Worm (Caenorhabditis elegans) whole organism, L2 larva: ENCODE data around the gene F32A5.4.

Source experiments
- R02D3.7 ChIP-seq: fragments of 150-350 bp; optimal IDR thresholded peaks from 2 replicates; lab custom pipeline; 2014; ENCODE audit warnings: missing biosample characterization, missing genetic modification characterization
- ZK546.5 ChIP-seq: sonication (generic microtip); optimal IDR thresholded peaks from 2 replicates; lab custom pipeline; 2017; ENCODE audit warnings: missing biosample characterization, missing genetic modification characterization
- aly-2 ChIP-seq: fragments of 150-350 bp; optimal IDR thresholded peaks from 2 replicates; lab custom pipeline; 2014; ENCODE audit warnings: missing biosample characterization, missing genetic modification characterization
- fos-1 ChIP-seq: fragments of 150-350 bp; optimal IDR thresholded peaks from 2 replicates; lab custom pipeline; 2014; ENCODE audit warnings: missing biosample characterization, missing genetic modification characterization
- lsy-2 ChIP-seq, 2 experiments: fragments of 150-350 bp in 1 of 2; sonication (generic microtip) in 1 of 2; optimal IDR thresholded peaks; 2 replicates each; lab custom pipeline; 2014 to 2017; ENCODE audit warnings: missing biosample characterization in 2 of 2, missing genetic modification characterization in 2 of 2
- nhr-11 ChIP-seq: fragments of 150-350 bp; optimal IDR thresholded peaks from 2 replicates; lab custom pipeline; 2014; ENCODE audit warnings: missing biosample characterization, missing genetic modification characterization
- nhr-237 ChIP-seq: fragments of 150-350 bp; optimal IDR thresholded peaks from 2 replicates; lab custom pipeline; 2014; ENCODE audit warnings: missing biosample characterization, missing genetic modification characterization
- nhr-25 ChIP-seq: fragments of 150-350 bp; sonication (generic microtip); optimal IDR thresholded peaks from 3 replicates; lab custom pipeline; 2014; ENCODE audit warnings: missing biosample characterization, missing genetic modification characterization
- snpc-4 ChIP-seq: fragments of 150-350 bp; optimal IDR thresholded peaks from 2 replicates; lab custom pipeline; 2014; ENCODE audit warnings: missing biosample characterization, missing genetic modification characterization
- unc-62 ChIP-seq: fragments of 150-350 bp; optimal IDR thresholded peaks from 2 replicates; lab custom pipeline; 2014; ENCODE audit warnings: missing biosample characterization, missing genetic modification reagents, missing genetic modification characterization
- zag-1 ChIP-seq: fragments of 150-350 bp; optimal IDR thresholded peaks from 2 replicates; lab custom pipeline; 2014; ENCODE audit warnings: missing biosample characterization, missing genetic modification characterization
- ztf-1 ChIP-seq: fragments of 200-800 bp; sonication (Bioruptor generic); conservative IDR thresholded peaks from 2 replicates; pipeline ENCODE4 v1.3.6; 2022; ENCODE audit warnings: missing genetic modification characterization, missing compliant biosample characterization
- ztf-11 ChIP-seq: sonication (generic microtip); optimal IDR thresholded peaks from 2 replicates; lab custom pipeline; 2017; ENCODE audit warnings: missing biosample characterization, missing genetic modification characterization
- ztf-4 ChIP-seq: fragments of 150-350 bp; optimal IDR thresholded peaks from 2 replicates; lab custom pipeline; 2014; ENCODE audit warnings: missing biosample characterization, missing genetic modification characterization

DNA sequence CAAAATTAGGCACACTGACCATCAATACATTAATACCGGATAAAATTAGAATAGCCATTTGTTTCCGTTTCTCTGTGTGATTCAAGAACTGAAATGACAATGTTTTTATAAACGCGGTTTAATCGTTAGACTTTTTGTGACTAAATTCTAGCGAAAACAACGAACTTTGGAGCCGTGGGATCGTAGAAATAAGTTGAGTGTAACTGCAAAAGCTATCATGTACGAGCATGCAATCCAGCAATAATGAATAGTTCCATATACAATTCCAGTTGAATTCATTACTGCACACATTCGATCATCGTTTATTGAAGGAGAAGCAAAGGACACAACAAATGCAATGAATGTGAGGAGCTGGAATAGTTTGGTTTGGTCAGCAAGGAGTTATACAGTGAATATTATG, 42.8 kb upstream of the F32A5.4 start:
- TF ChIP-seq fos-1 (no peak), unc-62 (GFP tag; lab: Kevin White, UChicago) (no peak), ztf-1 (no peak), nhr-11 (no peak), R02D3.7 (tag; lab: Kevin White, UChicago) (no peak), snpc-4 (tag; lab: Kevin White, UChicago) (no peak), lsy-2 (tag; optimal IDR thresholded peaks at IDR 0.05; lab: Kevin White, UChicago) (no peak), ztf-11 (tag; lab: Kevin White, UChicago) (no peak), ZK546.5 (tag; lab: Kevin White, UChicago) (no peak), aly-2 (no peak), nhr-237 (tag; lab: Kevin White, UChicago) (no peak), nhr-25 (no peak), ztf-4 (tag; lab: Kevin White, UChicago) (no peak), zag-1 (no peak)
